Fruit fly (Drosophila melanogaster) whole organism, pupa: Measurements from ENCODE around the gene CG5906.

ENCODE experiments used
- CG14655 ChIP-seq: fragments of 200-800 bp; sonication (Bioruptor generic); optimal IDR thresholded peaks from 3 replicates; lab custom pipeline; 2017; ENCODE audit warnings: mild to moderate bottlenecking, missing biosample characterization, missing genetic modification reagents, missing genetic modification characterization
- CG17806 ChIP-seq: fragments of 200-800 bp; sonication (Bioruptor generic); optimal IDR thresholded peaks from 2 replicates; lab custom pipeline; 2018; ENCODE audit warnings: missing biosample characterization, mild to moderate bottlenecking, missing genetic modification characterization, moderate library complexity
- CG34367 ChIP-seq: fragments of 200-800 bp; sonication (Bioruptor generic); optimal IDR thresholded peaks from 2 replicates; lab custom pipeline; 2018; ENCODE audit warnings: missing biosample characterization, mild to moderate bottlenecking, missing genetic modification characterization
- CG8301 ChIP-seq: fragments of 200-800 bp; sonication (Bioruptor generic); optimal IDR thresholded peaks from 2 replicates; lab custom pipeline; 2018; ENCODE audit warnings: missing biosample characterization, mild to moderate bottlenecking, missing genetic modification characterization
- EcR ChIP-seq: fragments of 200-800 bp; sonication (Bioruptor generic); optimal IDR thresholded peaks from 3 replicates; lab custom pipeline; 2019; ENCODE audit warnings: missing biosample characterization, missing genetic modification characterization, mild to moderate bottlenecking, moderate library complexity, missing genetic modification reagents
- Ets98B ChIP-seq: fragments of 200-800 bp; sonication (Bioruptor generic); IDR thresholded peaks from 2 replicates; pipeline ENCODE4 v1.3.6; 2022; ENCODE audit warnings: missing biosample characterization, missing genetic modification characterization
- Pif1A ChIP-seq: fragments of 200-800 bp; sonication (Bioruptor generic); optimal IDR thresholded peaks from 3 replicates; lab custom pipeline; 2016; ENCODE audit warnings: missing biosample characterization, missing genetic modification characterization
- Pif1B ChIP-seq: fragments of 200-800 bp; sonication (Bioruptor generic); optimal IDR thresholded peaks from 3 replicates; lab custom pipeline; 2016; ENCODE audit warnings: missing biosample characterization, missing genetic modification characterization

DNA sequence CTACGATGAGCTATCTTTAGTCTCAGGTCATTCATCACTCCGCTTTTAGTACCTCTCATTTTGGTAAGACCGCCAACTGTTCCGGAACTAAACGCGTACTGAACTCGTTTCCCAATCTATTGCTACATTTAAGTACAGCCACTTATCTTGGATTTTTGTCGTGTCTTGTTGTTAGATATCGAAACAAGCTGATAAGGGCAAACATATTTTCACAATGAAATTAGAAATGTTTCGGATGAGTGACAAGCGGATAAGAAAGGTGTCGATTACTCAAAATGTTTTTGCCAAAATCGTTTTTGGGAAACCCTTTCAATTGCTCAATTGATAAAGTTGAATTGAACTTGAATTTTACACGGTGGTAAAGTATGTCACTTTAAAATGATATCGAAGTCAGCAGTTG lies 17.8 kb upstream of the CG5906 start, which contains the start of gene CG5897:
- TF ChIP-seq EcR (GFP tag; lab: Kevin White, UChicago) = no peak
- TF ChIP-seq Pif1B (GFP tag; lab: Kevin White, UChicago) = no peak
- no peak for TF ChIP-seq Pif1A (GFP tag; lab: Kevin White, UChicago)
- TF ChIP-seq CG14655 (GFP tag; lab: Kevin White, UChicago) = no peak
- no peak for TF ChIP-seq CG8301
- no peak for TF ChIP-seq CG34367 (tag; lab: Kevin White, UChicago)
- no peak for TF ChIP-seq Ets98B (GFP tag; lab: Robert Waterston, UW)
- TF ChIP-seq CG17806 (tag; lab: Kevin White, UChicago) = no peak
